Worm (Caenorhabditis elegans) whole organism, L2 larva: ENCODE results near the gene sri-25.

Experiments
- C34F6.9 ChIP-seq: fragments of 150-350 bp; optimal IDR thresholded peaks from 2 replicates; lab custom pipeline; 2014; ENCODE audit warnings: missing biosample characterization, missing genetic modification characterization
- R02D3.7 ChIP-seq: fragments of 150-350 bp; optimal IDR thresholded peaks from 2 replicates; lab custom pipeline; 2014; ENCODE audit warnings: missing biosample characterization, missing genetic modification characterization
- ZK546.5 ChIP-seq: sonication (generic microtip); optimal IDR thresholded peaks from 2 replicates; lab custom pipeline; 2017; ENCODE audit warnings: missing biosample characterization, missing genetic modification characterization
- alr-1 ChIP-seq: fragments of 150-350 bp; optimal IDR thresholded peaks from 2 replicates; lab custom pipeline; 2014; ENCODE audit warnings: missing biosample characterization, missing genetic modification characterization
- aly-2 ChIP-seq: fragments of 150-350 bp; optimal IDR thresholded peaks from 2 replicates; lab custom pipeline; 2014; ENCODE audit warnings: missing biosample characterization, missing genetic modification characterization
- ama-1 ChIP-seq: fragments of 150-350 bp; optimal IDR thresholded peaks from 2 replicates; lab custom pipeline; 2018; ENCODE audit warnings: inconsistent platforms
- ceh-16 ChIP-seq: fragments of 150-350 bp; optimal IDR thresholded peaks from 2 replicates; lab custom pipeline; 2014; ENCODE audit warnings: missing biosample characterization, missing genetic modification characterization
- ceh-82 ChIP-seq: fragments of 150-350 bp; optimal IDR thresholded peaks from 2 replicates; lab custom pipeline; 2014; ENCODE audit warnings: missing biosample characterization, missing genetic modification characterization
- crh-2 ChIP-seq: sonication (generic microtip); optimal IDR thresholded peaks from 2 replicates; lab custom pipeline; 2017; ENCODE audit warnings: missing biosample characterization, missing genetic modification characterization
- elt-3 ChIP-seq: sonication (generic microtip); optimal IDR thresholded peaks from 2 replicates; lab custom pipeline; 2017; ENCODE audit warnings: missing biosample characterization, missing genetic modification characterization
- fos-1 ChIP-seq: fragments of 150-350 bp; optimal IDR thresholded peaks from 2 replicates; lab custom pipeline; 2014; ENCODE audit warnings: missing biosample characterization, missing genetic modification characterization
- gmeb-1 ChIP-seq: fragments of 150-350 bp; optimal IDR thresholded peaks from 2 replicates; lab custom pipeline; 2014; ENCODE audit warnings: missing biosample characterization, missing genetic modification characterization
- lin-11 ChIP-seq: fragments of 150-350 bp; sonication (generic microtip); optimal IDR thresholded peaks from 2 replicates; lab custom pipeline; 2014; ENCODE audit warnings: missing biosample characterization, missing genetic modification characterization, inconsistent platforms, mixed read lengths
- mab-5 ChIP-seq: fragments of 150-350 bp; optimal IDR thresholded peaks from 2 replicates; lab custom pipeline; 2014; ENCODE audit warnings: missing biosample characterization, missing genetic modification characterization
- nhr-10 ChIP-seq: sonication (generic microtip); optimal IDR thresholded peaks from 2 replicates; lab custom pipeline; 2017; ENCODE audit warnings: missing biosample characterization, missing genetic modification characterization
- nhr-12 ChIP-seq: fragments of 150-350 bp; optimal IDR thresholded peaks from 2 replicates; lab custom pipeline; 2014; ENCODE audit warnings: missing biosample characterization, missing genetic modification characterization
- nhr-129 ChIP-seq: fragments of 150-350 bp; optimal IDR thresholded peaks from 2 replicates; lab custom pipeline; 2014; ENCODE audit warnings: missing biosample characterization, missing genetic modification characterization
- nhr-21 ChIP-seq: fragments of 150-350 bp; optimal IDR thresholded peaks from 2 replicates; lab custom pipeline; 2014; ENCODE audit warnings: missing biosample characterization, missing genetic modification characterization
- nhr-23 ChIP-seq: fragments of 150-350 bp; optimal IDR thresholded peaks from 2 replicates; lab custom pipeline; 2014; ENCODE audit warnings: missing biosample characterization, missing genetic modification reagents, missing genetic modification characterization
- nhr-25 ChIP-seq: fragments of 150-350 bp; sonication (generic microtip); optimal IDR thresholded peaks from 3 replicates; lab custom pipeline; 2014; ENCODE audit warnings: missing biosample characterization, missing genetic modification characterization
- nhr-6 ChIP-seq: fragments of 150-350 bp; optimal IDR thresholded peaks from 2 replicates; lab custom pipeline; 2014; ENCODE audit warnings: missing biosample characterization, missing genetic modification characterization
- nhr-77 ChIP-seq: fragments of 150-350 bp; optimal IDR thresholded peaks from 2 replicates; lab custom pipeline; 2014; ENCODE audit warnings: missing biosample characterization, missing genetic modification characterization
- peb-1 ChIP-seq: fragments of 150-350 bp; optimal IDR thresholded peaks from 2 replicates; lab custom pipeline; 2014; ENCODE audit warnings: missing biosample characterization, missing genetic modification characterization
- sem-4 ChIP-seq: fragments of 150-350 bp; optimal IDR thresholded peaks from 2 replicates; lab custom pipeline; 2014; ENCODE audit warnings: missing biosample characterization, missing genetic modification reagents, missing genetic modification characterization
- skn-1 ChIP-seq: sonication (generic microtip); optimal IDR thresholded peaks from 2 replicates; lab custom pipeline; 2017; ENCODE audit warnings: missing biosample characterization, missing genetic modification characterization
- sma-3 ChIP-seq: sonication (generic microtip); optimal IDR thresholded peaks from 2 replicates; lab custom pipeline; 2016; ENCODE audit warnings: missing genetic modification reagents, missing genetic modification characterization, missing compliant biosample characterization
- sma-9 ChIP-seq, 2 experiments: fragments of 150-350 bp in 1 of 2; sonication (generic microtip) in 1 of 2; optimal IDR thresholded peaks; 2 replicates each; lab custom pipeline; 2014 to 2016; ENCODE audit warnings: missing genetic modification characterization in 2 of 2, mild to moderate bottlenecking in 1 of 2, missing biosample characterization in 1 of 2, missing compliant biosample characterization in 1 of 2, missing genetic modification reagents in 1 of 2, moderate library complexity in 1 of 2
- unc-55 ChIP-seq: fragments of 150-350 bp; sonication (generic microtip); optimal IDR thresholded peaks from 3 replicates; lab custom pipeline; 2014; ENCODE audit warnings: missing biosample characterization, missing genetic modification reagents, missing genetic modification characterization
- unc-62 ChIP-seq: fragments of 150-350 bp; optimal IDR thresholded peaks from 2 replicates; lab custom pipeline; 2014; ENCODE audit warnings: missing biosample characterization, missing genetic modification reagents, missing genetic modification characterization
- zag-1 ChIP-seq: fragments of 150-350 bp; optimal IDR thresholded peaks from 2 replicates; lab custom pipeline; 2014; ENCODE audit warnings: missing biosample characterization, missing genetic modification characterization
- ztf-1 ChIP-seq: fragments of 200-800 bp; sonication (Bioruptor generic); conservative IDR thresholded peaks from 2 replicates; pipeline ENCODE4 v1.3.6; 2022; ENCODE audit warnings: missing genetic modification characterization, missing compliant biosample characterization
- ztf-11 ChIP-seq: sonication (generic microtip); optimal IDR thresholded peaks from 2 replicates; lab custom pipeline; 2017; ENCODE audit warnings: missing biosample characterization, missing genetic modification characterization
- ztf-4 ChIP-seq: fragments of 150-350 bp; optimal IDR thresholded peaks from 2 replicates; lab custom pipeline; 2014; ENCODE audit warnings: missing biosample characterization, missing genetic modification characterization

Gene sri-25

DNA sequence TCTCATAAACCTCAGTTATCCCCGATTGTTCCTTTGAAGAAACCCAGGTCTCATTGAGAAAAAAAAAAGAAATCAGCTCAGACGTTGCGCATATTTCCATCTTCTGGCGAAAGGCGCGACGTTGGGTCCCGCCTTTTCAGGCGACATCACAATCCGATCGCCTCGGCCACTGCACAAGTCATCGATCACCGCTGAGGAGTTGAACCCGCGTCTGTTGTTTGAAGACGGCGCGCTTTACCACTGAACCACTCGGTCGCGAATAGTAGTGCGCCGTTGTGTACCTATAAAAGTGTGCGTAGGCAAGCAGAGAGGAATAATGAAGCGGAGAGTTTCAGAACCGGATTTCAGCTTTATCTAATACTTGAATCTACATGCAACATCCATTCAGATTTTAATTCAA, 25.9 kb upstream of the sri-25 start, which contains the start of gene Y75B12B.11 (continued):
- TF ChIP-seq nhr-129 (tag; lab: Kevin White, UChicago) (peak; percentile 88), nhr-12 (tag; lab: Kevin White, UChicago) (no peak), nhr-6 (tag; lab: Kevin White, UChicago) (no peak), ama-1 (lab: Kevin White, UChicago) (peak; percentile 89), sem-4 (peak; percentile 75), aly-2 (no peak), gmeb-1 (tag; lab: Kevin White, UChicago) (peak; percentile 76), skn-1 (no peak), elt-3 (tag; lab: Kevin White, UChicago) (no peak)

DNA sequence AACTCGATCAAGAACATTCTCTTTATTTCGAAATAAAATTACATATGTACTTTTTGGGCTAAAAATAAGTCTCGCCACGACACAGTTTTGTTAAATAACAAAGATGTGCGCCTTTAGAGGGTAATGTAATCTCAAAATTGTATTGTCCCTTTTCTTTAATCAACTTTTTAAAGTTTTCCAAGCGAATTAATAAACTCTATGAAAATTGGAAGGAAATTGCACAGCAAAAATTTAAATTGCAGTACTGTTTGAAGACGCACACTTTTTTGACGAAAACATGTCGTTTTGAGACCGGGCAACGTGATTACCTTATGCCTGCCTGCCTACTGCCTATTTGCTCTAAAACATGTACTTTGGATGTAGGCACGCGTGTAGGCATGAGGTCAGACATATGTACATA, 24.8 kb upstream of the sri-25 start:
- TF ChIP-seq sma-3 (no peak), C34F6.9 (tag; lab: Kevin White, UChicago) (no peak), nhr-77 (tag; lab: Kevin White, UChicago) (no peak), nhr-10 (tag; lab: Kevin White, UChicago) (no peak), unc-62 (no peak), zag-1 (tag; lab: Kevin White, UChicago) (no peak), ztf-4 (tag; lab: Kevin White, UChicago) (no peak), lin-11 (tag; lab: Kevin White, UChicago) (no peak), nhr-23 (tag; lab: Kevin White, UChicago) (no peak), ztf-11 (tag; lab: Kevin White, UChicago) (no peak)

DNA sequence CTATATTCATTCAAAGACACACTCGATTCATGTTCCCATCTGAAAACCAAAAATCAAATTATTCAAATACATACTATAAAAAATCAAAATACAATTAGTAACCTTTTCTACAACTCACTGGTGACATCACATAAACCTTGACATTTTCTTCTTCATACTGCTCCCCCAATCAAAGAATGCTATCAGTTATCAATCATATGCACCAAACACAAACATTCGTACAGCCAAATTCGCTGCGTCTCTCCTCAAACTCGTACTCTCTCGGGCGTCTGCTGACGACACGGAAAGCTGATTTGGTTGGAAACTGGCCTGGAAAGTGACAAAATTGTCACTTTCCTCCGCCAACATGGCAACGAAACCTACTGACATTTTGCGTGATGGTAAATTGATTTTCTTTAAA, 24.4 kb upstream of the sri-25 start, which contains the start of gene plc-2:
Gene plc-2 (plus strand): TSS at position 196 of the 400 bp plus-strand sequence.
- TF ChIP-seq nhr-21 (tag; lab: Kevin White, UChicago) (no peak), R02D3.7 (tag; lab: Kevin White, UChicago) (no peak), gmeb-1 (tag; lab: Kevin White, UChicago) (no peak), ama-1 (lab: Kevin White, UChicago) (no peak), fos-1 (tag; lab: Kevin White, UChicago) (peak; percentile 76), nhr-12 (tag; lab: Kevin White, UChicago) (no peak), nhr-25 (tag; lab: Kevin White, UChicago) (no peak), crh-2 (tag; lab: Kevin White, UChicago) (peak; percentile 18), nhr-10 (tag; lab: Kevin White, UChicago) (no peak)
- TF ChIP-seq, all 48 proteins: peak for 2

DNA sequence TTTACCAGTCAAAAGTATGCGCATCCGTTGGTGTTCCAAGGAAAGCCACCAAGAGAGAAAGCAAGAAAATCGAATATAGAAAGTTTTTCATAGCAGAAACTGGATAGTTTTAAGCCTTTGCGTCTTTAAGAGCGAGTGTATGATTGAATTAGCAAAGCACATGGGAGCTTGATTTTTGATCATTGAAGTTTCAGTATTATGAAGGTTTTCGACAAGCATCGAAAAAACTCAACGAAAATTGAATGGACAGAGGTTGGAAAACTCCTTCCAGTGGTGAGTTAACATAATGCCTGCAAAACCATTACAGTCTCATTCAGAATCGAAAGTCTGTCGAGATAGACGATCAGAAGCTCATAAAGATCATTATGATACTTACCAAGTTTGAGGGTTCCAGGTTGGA, 22.9 kb upstream of the sri-25 start, which contains the start of gene Y75B12B.13:
Gene Y75B12B.13 (minus strand): TSS at position 101 of the 400 bp plus-strand sequence.
- TF ChIP-seq gmeb-1 (tag; lab: Kevin White, UChicago), result no peak
- TF ChIP-seq ceh-16 (tag; lab: Kevin White, UChicago), result no peak
- TF ChIP-seq sem-4, result no peak
- no peak for TF ChIP-seq fos-1 (tag; lab: Kevin White, UChicago)
- no peak for TF ChIP-seq ama-1 (lab: Kevin White, UChicago)

DNA sequence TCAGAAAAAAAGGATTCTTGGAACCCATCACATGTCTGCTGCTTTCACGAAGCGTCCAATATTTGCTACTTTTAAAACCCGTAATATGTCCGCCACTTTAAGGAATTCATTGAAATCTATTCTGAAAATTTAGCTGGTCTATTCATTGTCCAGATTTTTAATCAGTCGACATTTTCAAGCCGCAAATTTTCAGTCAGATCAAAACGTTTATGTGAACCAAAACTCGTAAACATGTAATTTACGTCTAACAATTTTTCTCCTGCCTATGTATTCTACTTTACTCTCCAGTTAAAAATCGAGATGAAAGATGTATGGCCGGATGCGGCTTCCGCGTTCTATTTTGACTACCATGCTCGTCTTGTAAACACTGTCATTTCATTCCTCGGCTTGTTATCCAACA, 18.9 kb upstream of the sri-25 start, which contains the start of gene srw-1:
Gene srw-1 (plus strand): TSS at position 301 of the 400 bp plus-strand sequence.
- TF ChIP-seq ztf-1 (GFP tag; lab: Robert Waterston, UW) (no peak), unc-62 (no peak), mab-5 (no peak), ceh-82 (tag; lab: Kevin White, UChicago) (no peak), C34F6.9 (tag; lab: Kevin White, UChicago) (no peak), crh-2 (tag; lab: Kevin White, UChicago) (no peak)

DNA sequence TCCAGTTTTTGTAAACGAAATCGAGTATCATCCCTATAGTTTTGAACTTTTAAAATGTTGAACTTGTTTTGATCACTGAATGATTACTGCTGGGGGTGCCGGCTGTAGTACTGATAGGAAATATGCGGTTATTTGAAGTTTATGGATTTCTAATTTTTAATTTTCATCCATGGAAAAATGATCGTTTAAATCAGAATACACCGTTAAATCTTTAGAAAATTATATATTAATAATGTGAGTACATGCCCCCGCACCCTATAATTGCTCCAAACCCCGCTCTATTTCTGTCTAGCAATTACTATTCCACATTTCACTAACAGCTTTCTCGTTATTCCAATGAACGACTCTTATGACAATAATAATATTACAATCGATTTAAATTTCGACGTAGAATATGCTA, 17.0 kb upstream of the sri-25 start, which contains the start of gene Y75B12B.10:
Gene Y75B12B.10 (plus strand): TSS at position 301 of the 400 bp plus-strand sequence.
- TF ChIP-seq peb-1 (no peak), alr-1 (no peak), nhr-129 (tag; lab: Kevin White, UChicago) (no peak), fos-1 (tag; lab: Kevin White, UChicago) (no peak), ceh-16 (tag; lab: Kevin White, UChicago) (no peak), unc-55 (GFP tag; lab: Kevin White, UChicago) (no peak), nhr-12 (tag; lab: Kevin White, UChicago) (no peak), sma-9 (GFP tag; optimal IDR thresholded peaks at IDR 0.05; lab: Kevin White, UChicago) (no peak), sma-9 (tag; optimal IDR thresholded peaks at IDR 0.05; lab: Kevin White, UChicago) (no peak), nhr-10 (tag; lab: Kevin White, UChicago) (no peak), ZK546.5 (tag; lab: Kevin White, UChicago) (no peak), ztf-11 (tag; lab: Kevin White, UChicago) (no peak), sma-3 (no peak), R02D3.7 (tag; lab: Kevin White, UChicago) (no peak), nhr-25 (tag; lab: Kevin White, UChicago) (no peak), ama-1 (lab: Kevin White, UChicago) (no peak)
